Worm (Caenorhabditis elegans) whole organism, midembryonic: Measurements from ENCODE around the gene Y116F11B.2.

Experiments used
- T22C8.4 ChIP-seq: fragments of 200-800 bp; sonication (Bioruptor generic); IDR thresholded peaks from 2 replicates; pipeline ENCODE4 v1.3.6; 2022; ENCODE audit warnings: missing genetic modification characterization, missing compliant biosample characterization
- cog-1 ChIP-seq: sonication (generic microtip); optimal IDR thresholded peaks from 2 replicates; lab custom pipeline; 2016; ENCODE audit warnings: missing genetic modification characterization, missing compliant biosample characterization
- flt-1 ChIP-seq: fragments of 200-800 bp; sonication (Bioruptor generic); IDR thresholded peaks from 2 replicates; pipeline ENCODE4 v1.3.6; 2022; ENCODE audit warnings: missing genetic modification characterization, missing compliant biosample characterization
- klf-2 ChIP-seq: fragments of 200-800 bp; sonication (Bioruptor generic); conservative IDR thresholded peaks from 2 replicates; pipeline ENCODE4 v1.3.6; 2022; ENCODE audit warnings: missing genetic modification reagents, missing genetic modification characterization, missing compliant biosample characterization
- tab-1 ChIP-seq: fragments of 200-800 bp; sonication (Bioruptor generic); IDR thresholded peaks from 2 replicates; pipeline ENCODE4 v1.3.6; 2022; ENCODE audit warnings: missing genetic modification characterization, missing compliant biosample characterization
- ztf-23 ChIP-seq: fragments of 200-800 bp; sonication (Bioruptor generic); IDR thresholded peaks from 2 replicates; pipeline ENCODE4 v1.3.6; 2022; ENCODE audit warnings: missing genetic modification reagents, missing genetic modification characterization, missing compliant biosample characterization
- ztf-29 ChIP-seq: fragments of 200-800 bp; sonication (Bioruptor generic); IDR thresholded peaks from 2 replicates; pipeline ENCODE4 v1.3.6; 2022; ENCODE audit warnings: missing genetic modification reagents, missing genetic modification characterization, missing compliant biosample characterization

- TF ChIP-seq klf-2 (GFP tag; lab: Robert Waterston, UW) (no peak), ztf-29 (no peak), flt-1 (GFP tag; lab: Robert Waterston, UW) (no peak), tab-1 (GFP tag; lab: Robert Waterston, UW) (no peak), cog-1 (tag; lab: Kevin White, UChicago) (no peak), ztf-23 (no peak), T22C8.4 (GFP tag; lab: Robert Waterston, UW) (no peak)
These were observed 21.7 kb downstream of the Y116F11B.2 start for ce11 chrV:19779220-19779619.
